Fruit fly (Drosophila melanogaster): Measurements from ENCODE around the gene CG15717.

CG15717 gene

dm6 chrX:13128750-13129152 lies at the start of gene CG15717, which contains the start of the genes CG32638 and MFS10:
CG15717 (plus strand) TSS chrX:13128952.
CG32638 (minus strand) TSS chrX:13128794.
MFS10 (plus strand) TSS chrX:13129018.
- TF ChIP-seq Dll (optimal IDR thresholded peaks at IDR 0.05) (no peak), usp (GFP tag; optimal IDR thresholded peaks at IDR 0.05) (no peak), pan (optimal IDR thresholded peaks at IDR 0.05) (no peak), CG8478 (optimal IDR thresholded peaks at IDR 0.05) (no peak), psq (optimal IDR thresholded peaks at IDR 0.05) (no peak)

- no peak for TF ChIP-seq usp (GFP tag; optimal IDR thresholded peaks at IDR 0.05)
- TF ChIP-seq Dll (optimal IDR thresholded peaks at IDR 0.05): peak; percentile 15
These were observed 41.4 kb upstream of the CG15717 start for dm6 chrX:13087333-13087828.

- no peak for TF ChIP-seq Dll (optimal IDR thresholded peaks at IDR 0.05)
- no peak for TF ChIP-seq EcR (GFP tag; optimal IDR thresholded peaks at IDR 0.05)
- no peak for TF ChIP-seq usp (GFP tag; optimal IDR thresholded peaks at IDR 0.05)
- no peak for TF ChIP-seq pan (optimal IDR thresholded peaks at IDR 0.05)
- TF ChIP-seq CG8478 (optimal IDR thresholded peaks at IDR 0.05): no peak
- TF ChIP-seq psq (optimal IDR thresholded peaks at IDR 0.05): no peak
These were observed 40.5 kb upstream of the CG15717 start for dm6 chrX:13088025-13088805.

dm6 chrX:13089375-13089774 lies 39.4 kb upstream of the CG15717 start:
- TF ChIP-seq EcR (GFP tag; optimal IDR thresholded peaks at IDR 0.05): no peak
- no peak for TF ChIP-seq pan (optimal IDR thresholded peaks at IDR 0.05)

dm6 chrX:13089920-13090655 lies 38.7 kb upstream of the CG15717 start, which contains the start of gene hep:
hep (minus strand) TSS chrX:13090434.
- TF ChIP-seq usp (GFP tag; optimal IDR thresholded peaks at IDR 0.05) (no peak), CG8478 (optimal IDR thresholded peaks at IDR 0.05) (peak; percentile 66), Dll (optimal IDR thresholded peaks at IDR 0.05) (peak; percentile 45)

dm6 chrX:13090656-13091261 lies 38.0 kb upstream of the CG15717 start, which contains the start of gene lic:
lic (plus strand) TSS chrX:13091145.
- TF ChIP-seq CG8478 (optimal IDR thresholded peaks at IDR 0.05): no peak
- no peak for TF ChIP-seq psq (optimal IDR thresholded peaks at IDR 0.05)
- TF ChIP-seq pan (optimal IDR thresholded peaks at IDR 0.05): no peak
- no peak for TF ChIP-seq EcR (GFP tag; optimal IDR thresholded peaks at IDR 0.05)
- TF ChIP-seq usp (GFP tag; optimal IDR thresholded peaks at IDR 0.05): no peak
- no peak for TF ChIP-seq Dll (optimal IDR thresholded peaks at IDR 0.05)

- TF ChIP-seq CG8478 (optimal IDR thresholded peaks at IDR 0.05): no peak
- no peak for TF ChIP-seq Dll (optimal IDR thresholded peaks at IDR 0.05)
- TF ChIP-seq usp (GFP tag; optimal IDR thresholded peaks at IDR 0.05): no peak
These were observed 36.9 kb upstream of the CG15717 start for dm6 chrX:13091859-13092258.

- no peak for TF ChIP-seq usp (GFP tag; optimal IDR thresholded peaks at IDR 0.05)
- no peak for TF ChIP-seq Dll (optimal IDR thresholded peaks at IDR 0.05)
- no peak for TF ChIP-seq pan (optimal IDR thresholded peaks at IDR 0.05)
- TF ChIP-seq EcR (GFP tag; optimal IDR thresholded peaks at IDR 0.05): no peak
- no peak for TF ChIP-seq CG8478 (optimal IDR thresholded peaks at IDR 0.05)
- no peak for TF ChIP-seq psq (optimal IDR thresholded peaks at IDR 0.05)
These were observed 34.5 kb upstream of the CG15717 start, which contains the start of gene CG2200 for dm6 chrX:13094085-13094764. CG2200 (plus strand) TSS chrX:13094299.

dm6 chrX:13099919-13100318 lies 28.8 kb upstream of the CG15717 start:
- TF ChIP-seq CG8478 (optimal IDR thresholded peaks at IDR 0.05) (no peak), Dll (optimal IDR thresholded peaks at IDR 0.05) (no peak), psq (optimal IDR thresholded peaks at IDR 0.05) (no peak)

- no peak for TF ChIP-seq pan (optimal IDR thresholded peaks at IDR 0.05)
- TF ChIP-seq psq (optimal IDR thresholded peaks at IDR 0.05): no peak
- TF ChIP-seq usp (GFP tag; optimal IDR thresholded peaks at IDR 0.05): no peak
- no peak for TF ChIP-seq EcR (GFP tag; optimal IDR thresholded peaks at IDR 0.05)
- TF ChIP-seq CG8478 (optimal IDR thresholded peaks at IDR 0.05): no peak
- TF ChIP-seq Dll (optimal IDR thresholded peaks at IDR 0.05): no peak
These were observed 26.9 kb upstream of the CG15717 start for dm6 chrX:13101817-13102216.

- TF ChIP-seq psq (optimal IDR thresholded peaks at IDR 0.05): no peak
- no peak for TF ChIP-seq CG8478 (optimal IDR thresholded peaks at IDR 0.05)
These were observed 24.2 kb upstream of the CG15717 start for dm6 chrX:13104571-13104970.

- TF ChIP-seq Dll (optimal IDR thresholded peaks at IDR 0.05): no peak
- no peak for TF ChIP-seq CG8478 (optimal IDR thresholded peaks at IDR 0.05)
- no peak for TF ChIP-seq EcR (GFP tag; optimal IDR thresholded peaks at IDR 0.05)
- no peak for TF ChIP-seq usp (GFP tag; optimal IDR thresholded peaks at IDR 0.05)
- TF ChIP-seq psq (optimal IDR thresholded peaks at IDR 0.05): no peak
- TF ChIP-seq pan (optimal IDR thresholded peaks at IDR 0.05): no peak
These were observed 23.5 kb upstream of the CG15717 start for dm6 chrX:13105220-13105619.

Measured in whole organism.